Fruit fly (Drosophila melanogaster): ENCODE data around the gene Mpi.
A peak's percentile ranks its signal among the peaks of the same experiment; 100 is the strongest.

Mpi gene

dm6 chr3R:9747272-9747874 is 12.0 kb upstream of the Mpi start, which contains the start of gene CG12948 (continued):
- TF ChIP-seq Dfd (GFP tag; optimal IDR thresholded peaks at IDR 0.05): no peak
- TF ChIP-seq Opbp (GFP tag; IDR thresholded peaks at IDR 0.05; ENCODE audit: partially characterized antibody): peak; percentile 76; the same call in 2 of the 3 replicates
- peak; percentile 40 for TF ChIP-seq CG10267 (tag; optimal IDR thresholded peaks at IDR 0.05)
- TF ChIP-seq Abd-B (GFP tag; optimal IDR thresholded peaks at IDR 0.05): peak; percentile 61
- no peak for TF ChIP-seq zf30C (GFP tag; optimal IDR thresholded peaks at IDR 0.05)
- no peak for TF ChIP-seq CG4617 (GFP tag; optimal IDR thresholded peaks at IDR 0.05; ENCODE audit: borderline replicate concordance)
- TF ChIP-seq dmrt11E (tag; optimal IDR thresholded peaks at IDR 0.05): peak; percentile 46
- no peak for TF ChIP-seq kah (GFP tag; optimal IDR thresholded peaks at IDR 0.05)
- TF ChIP-seq CG1602 (GFP tag; optimal IDR thresholded peaks at IDR 0.05): peak; percentile 32
- peak; percentile 4 for TF ChIP-seq CG12219 (GFP tag; optimal IDR thresholded peaks at IDR 0.05)
- no peak for TF ChIP-seq CG5180 (GFP tag; optimal IDR thresholded peaks at IDR 0.05)
- no peak for TF ChIP-seq seq (GFP tag; IDR thresholded peaks at IDR 0.05)
- TF ChIP-seq CG10321 (GFP tag; IDR thresholded peaks at IDR 0.05): no peak
- TF ChIP-seq CG8944 (GFP tag; optimal IDR thresholded peaks at IDR 0.05): peak; percentile 21
- peak; percentile 46 for TF ChIP-seq Ets97D (GFP tag; optimal IDR thresholded peaks at IDR 0.05)
- TF ChIP-seq grau (tag; optimal IDR thresholded peaks at IDR 0.05): peak; percentile 67
- TF ChIP-seq CG2875 (GFP tag; optimal IDR thresholded peaks at IDR 0.05): peak; percentile 11
- peak; percentile 45 for TF ChIP-seq lmd (GFP tag; IDR thresholded peaks at IDR 0.05)
- TF ChIP-seq CG15479 (GFP tag; optimal IDR thresholded peaks at IDR 0.05): peak; percentile 46
- no peak; the same call in 1 of the 2 replicates for TF ChIP-seq CG31441 (GFP tag; IDR thresholded peaks at IDR 0.05)
- peak; percentile 83 for TF ChIP-seq Sry-δ (GFP tag; optimal IDR thresholded peaks at IDR 0.05)
- TF ChIP-seq peb (GFP tag; IDR thresholded peaks at IDR 0.05): no peak
- TF ChIP-seq CG12391 (tag; optimal IDR thresholded peaks at IDR 0.05): peak; percentile 70
- TF ChIP-seq sd (tag; optimal IDR thresholded peaks at IDR 0.05): no peak
- peak; percentile 57 for TF ChIP-seq CG17829 (tag; optimal IDR thresholded peaks at IDR 0.05)
- TF ChIP-seq ci (GFP tag; IDR thresholded peaks at IDR 0.05): peak; percentile 47; the same call in 1 of the 3 replicates
- TF ChIP-seq zen2 (GFP tag; IDR thresholded peaks at IDR 0.05; ENCODE audit: partially characterized antibody): peak; percentile 76; the same call in 1 of the 3 replicates
- peak; percentile 63 for TF ChIP-seq Rfx (GFP tag; IDR thresholded peaks at IDR 0.05)
- TF ChIP-seq phol (tag; optimal IDR thresholded peaks at IDR 0.05): peak; percentile 45
- TF ChIP-seq CG12299 (tag; optimal IDR thresholded peaks at IDR 0.05): no peak
- no peak for TF ChIP-seq dan (GFP tag; IDR thresholded peaks at IDR 0.05)
- peak; percentile 33; the same call in 1 of the 2 replicates for TF ChIP-seq CG32532 (GFP tag; IDR thresholded peaks at IDR 0.05)
- peak; percentile 54 for TF ChIP-seq CG13296 (GFP tag; optimal IDR thresholded peaks at IDR 0.05)
- TF ChIP-seq vnd (GFP tag; IDR thresholded peaks at IDR 0.05; ENCODE audit: partially characterized antibody): peak; percentile 86
- peak; percentile 39 for TF ChIP-seq CG12155 (GFP tag; optimal IDR thresholded peaks at IDR 0.05)
- TF ChIP-seq CG3281 (GFP tag; optimal IDR thresholded peaks at IDR 0.05): peak; percentile 71
- TF ChIP-seq Antp (GFP tag; optimal IDR thresholded peaks at IDR 0.05): peak; percentile 41
- peak; percentile 18 for TF ChIP-seq CG9609 (GFP tag; optimal IDR thresholded peaks at IDR 0.05)
- 0 out of 2 replicates have a peak, but pooled peaks have one; percentile 19 for TF ChIP-seq Drgx (GFP tag; IDR thresholded peaks at IDR 0.05)
- TF ChIP-seq Jarid2 (GFP tag; optimal IDR thresholded peaks at IDR 0.05): no peak
- peak; percentile 75 for TF ChIP-seq bbx (GFP tag; IDR thresholded peaks at IDR 0.05; ENCODE audit: partially characterized antibody)
- peak; percentile 79; the same call in 1 of the 3 replicates for TF ChIP-seq mld (GFP tag; IDR thresholded peaks at IDR 0.05; ENCODE audit: partially characterized antibody)
- peak; percentile 11 for TF ChIP-seq ems (GFP tag; optimal IDR thresholded peaks at IDR 0.05)
- TF ChIP-seq ham (GFP tag; IDR thresholded peaks at IDR 0.05): no peak
- TF ChIP-seq inv (GFP tag; IDR thresholded peaks at IDR 0.05; ENCODE audit: partially characterized antibody): peak; percentile 81
- TF ChIP-seq Pdp1 (GFP tag; optimal IDR thresholded peaks at IDR 0.05): peak; percentile 36 to 83
- peak; percentile 48 for TF ChIP-seq Camta (GFP tag; optimal IDR thresholded peaks at IDR 0.05)
- no peak for TF ChIP-seq aop (GFP tag; IDR thresholded peaks at IDR 0.05)
- TF ChIP-seq CG12071 (GFP tag; optimal IDR thresholded peaks at IDR 0.05): no peak

All from whole organism, embryonic.